Worm (Caenorhabditis elegans) whole organism, L1 larva: ENCODE results near the gene hil-2.
A peak's percentile ranks its signal among the peaks of the same experiment; 100 is the strongest.
"Not testable (repeated sequence)": the region's sequence is repeated elsewhere in the genome, so short reads cannot be mapped to it uniquely, and the experiment has no call there.

Source experiments
- C04F5.9 ChIP-seq: sonication (generic microtip); optimal IDR thresholded peaks from 2 replicates; lab custom pipeline; 2016; ENCODE audit warnings: missing genetic modification characterization, missing compliant biosample characterization
- C34B4.2 ChIP-seq: sonication (generic microtip); optimal IDR thresholded peaks from 2 replicates; lab custom pipeline; 2017; ENCODE audit warnings: mild to moderate bottlenecking, missing genetic modification characterization, missing compliant biosample characterization
- ama-1 ChIP-seq: fragments of 150-350 bp; optimal IDR thresholded peaks from 2 replicates; lab custom pipeline; 2014
- blmp-1 ChIP-seq: fragments of 150-350 bp; optimal IDR thresholded peaks from 2 replicates; lab custom pipeline; 2014; ENCODE audit warnings: missing biosample characterization, missing genetic modification characterization
- ceh-63 ChIP-seq: fragments of 200-800 bp; sonication (Bioruptor generic); optimal IDR thresholded peaks from 2 replicates; lab custom pipeline; 2018; ENCODE audit warnings: mild to moderate bottlenecking, missing genetic modification characterization, missing compliant biosample characterization
- ceh-8 ChIP-seq: fragments of 200-800 bp; sonication (Bioruptor generic); optimal IDR thresholded peaks from 2 replicates; lab custom pipeline; 2018; ENCODE audit warnings: mild to moderate bottlenecking, missing genetic modification characterization, moderate library complexity, missing compliant biosample characterization
- ces-1 ChIP-seq: fragments of 150-350 bp; optimal IDR thresholded peaks from 2 replicates; lab custom pipeline; 2014; ENCODE audit warnings: missing biosample characterization, missing genetic modification reagents, missing genetic modification characterization
- dpl-1 ChIP-seq, 3 experiments: fragments of 150-350 bp in 2 of 3; sonication (generic microtip) in 1 of 3; optimal IDR thresholded peaks; 2 replicates each; lab custom pipeline; 2014 to 2017; ENCODE audit warnings: missing biosample characterization in 3 of 3, missing genetic modification characterization in 3 of 3, missing genetic modification reagents in 3 of 3
- efl-1 ChIP-seq, 4 experiments: fragments of 150-350 bp; optimal IDR thresholded peaks in 3 of 4; peaks in 1 of 4; 1 replicate in 1 of 4; 2 replicates in 3 of 4; lab custom pipeline; 2014; ENCODE audit warnings: missing biosample characterization in 2 of 4, missing genetic modification characterization in 2 of 4, missing genetic modification reagents in 2 of 4
- efl-3 ChIP-seq: fragments of 200-800 bp; sonication (Bioruptor generic); optimal IDR thresholded peaks from 2 replicates; lab custom pipeline; 2018; ENCODE audit warnings: mild to moderate bottlenecking, missing genetic modification characterization, missing compliant biosample characterization
- egl-13 ChIP-seq: sonication (generic microtip); optimal IDR thresholded peaks from 2 replicates; lab custom pipeline; 2016; ENCODE audit warnings: missing genotype, missing genetic modification reagents, missing genetic modification characterization, missing compliant biosample characterization
- elt-2 ChIP-seq: sonication (generic microtip); optimal IDR thresholded peaks from 2 replicates; lab custom pipeline; 2016; ENCODE audit warnings: missing genetic modification characterization, mild to moderate bottlenecking, inconsistent platforms, missing compliant biosample characterization, missing genetic modification reagents
- fkh-8 ChIP-seq: sonication (generic microtip); optimal IDR thresholded peaks from 2 replicates; lab custom pipeline; 2016; ENCODE audit warnings: mild to moderate bottlenecking, missing genetic modification characterization, missing compliant biosample characterization
- fos-1 ChIP-seq: fragments of 150-350 bp; optimal IDR thresholded peaks from 2 replicates; lab custom pipeline; 2014; ENCODE audit warnings: missing biosample characterization, missing genetic modification characterization
- grh-1 ChIP-seq: fragments of 200-800 bp; sonication (Bioruptor generic); IDR thresholded peaks from 2 replicates; pipeline ENCODE4 v1.3.6; 2022; ENCODE audit warnings: missing genetic modification reagents, missing genetic modification characterization, missing compliant biosample characterization
- hpl-2 ChIP-seq: fragments of 150-350 bp; optimal IDR thresholded peaks from 2 replicates; lab custom pipeline; 2014; ENCODE audit warnings: missing biosample characterization, missing genetic modification reagents, missing genetic modification characterization
- jun-1 ChIP-seq: fragments of 150-350 bp; optimal IDR thresholded peaks from 2 replicates; lab custom pipeline; 2014; ENCODE audit warnings: missing biosample characterization, missing genetic modification reagents, missing genetic modification characterization
- lin-39 ChIP-seq: fragments of 150-350 bp; optimal IDR thresholded peaks from 2 replicates; lab custom pipeline; 2014; ENCODE audit warnings: missing biosample characterization, missing genetic modification reagents, missing genetic modification characterization
- lir-3 ChIP-seq: sonication (generic microtip); optimal IDR thresholded peaks from 2 replicates; lab custom pipeline; 2016; ENCODE audit warnings: mild to moderate bottlenecking, missing genetic modification characterization, moderate library complexity, missing compliant biosample characterization; ENCODE audit not compliant: poor library complexity
- mab-9 ChIP-seq: fragments of 200-800 bp; sonication (Bioruptor generic); IDR thresholded peaks from 2 replicates; pipeline ENCODE4 v1.3.6; 2022; ENCODE audit warnings: missing genetic modification reagents, missing genetic modification characterization, missing compliant biosample characterization
- mep-1 ChIP-seq: fragments of 150-350 bp; optimal IDR thresholded peaks from 2 replicates; lab custom pipeline; 2014; ENCODE audit warnings: missing biosample characterization, missing genetic modification characterization
- nhr-11 ChIP-seq: fragments of 150-350 bp; optimal IDR thresholded peaks from 2 replicates; lab custom pipeline; 2014; ENCODE audit warnings: missing biosample characterization, missing genetic modification characterization
- nhr-28 ChIP-seq: fragments of 150-350 bp; optimal IDR thresholded peaks from 2 replicates; lab custom pipeline; 2014; ENCODE audit warnings: missing biosample characterization, missing genetic modification characterization
- nhr-76 ChIP-seq: sonication (generic microtip); optimal IDR thresholded peaks from 2 replicates; lab custom pipeline; 2017; ENCODE audit warnings: missing biosample characterization, missing genetic modification characterization
- nhr-84 ChIP-seq: sonication (generic microtip); optimal IDR thresholded peaks from 2 replicates; lab custom pipeline; 2017; ENCODE audit warnings: missing biosample characterization, missing genetic modification characterization
- nhr-85 ChIP-seq: sonication (generic microtip); peaks from one replicate; lab custom pipeline; 2016; ENCODE audit warnings: missing genetic modification characterization, inconsistent platforms, missing compliant biosample characterization
- skn-1 ChIP-seq: fragments of 150-350 bp; optimal IDR thresholded peaks from 2 replicates; lab custom pipeline; 2014; ENCODE audit warnings: missing biosample characterization, missing genetic modification characterization
- snu-23 ChIP-seq: sonication (generic microtip); optimal IDR thresholded peaks from 2 replicates; lab custom pipeline; 2016; ENCODE audit warnings: missing genetic modification characterization, missing compliant biosample characterization
- sox-4 ChIP-seq: sonication (generic microtip); optimal IDR thresholded peaks from 2 replicates; lab custom pipeline; 2016; ENCODE audit warnings: missing genetic modification characterization, missing compliant biosample characterization
- sptf-1 ChIP-seq: fragments of 150-350 bp; optimal IDR thresholded peaks from 2 replicates; lab custom pipeline; 2014; ENCODE audit warnings: missing biosample characterization, missing genetic modification characterization
- swsn-7 ChIP-seq: sonication (generic microtip); optimal IDR thresholded peaks from 2 replicates; lab custom pipeline; 2016; ENCODE audit warnings: missing genetic modification characterization, missing compliant biosample characterization
- xbp-1 ChIP-seq: sonication (generic microtip); optimal IDR thresholded peaks from 2 replicates; lab custom pipeline; 2016; ENCODE audit warnings: missing genetic modification characterization, missing compliant biosample characterization
- zip-4 ChIP-seq: fragments of 200-800 bp; sonication (Bioruptor generic); optimal IDR thresholded peaks from 2 replicates; lab custom pipeline; 2018; ENCODE audit warnings: mild to moderate bottlenecking, missing genetic modification characterization, moderate library complexity, missing compliant biosample characterization
- ztf-11 ChIP-seq, 2 experiments: sonication (generic microtip); optimal IDR thresholded peaks; 2 replicates each; lab custom pipeline; 2016 to 2017; ENCODE audit warnings: missing genetic modification characterization in 2 of 2, missing biosample characterization in 1 of 2, missing compliant biosample characterization in 1 of 2

Gene hil-2

ce11 chrIV:6253000-6253399 is 41.0 kb upstream of the hil-2 start, which contains the start of gene T13A10.2:
T13A10.2 (plus strand) TSS chrIV:6253300.
- TF ChIP-seq xbp-1 (tag; lab: Kevin White, UChicago); nhr-76 (tag; lab: Kevin White, UChicago); ces-1: not testable (repeated sequence)

- TF ChIP-seq C34B4.2 (tag; lab: Kevin White, UChicago) (no peak), elt-2 (tag; lab: Kevin White, UChicago) (no peak), blmp-1 (no peak), efl-3 (GFP tag; lab: Kevin White, UChicago) (no peak), grh-1 (GFP tag; lab: Robert Waterston, UW) (no peak), lir-3 (no peak), C04F5.9 (no peak), sox-4 (tag; lab: Kevin White, UChicago) (no peak), mab-9 (GFP tag; lab: Robert Waterston, UW) (no peak), skn-1 (tag; lab: Kevin White, UChicago) (no peak), ceh-63 (no peak), dpl-1 (GFP tag; optimal IDR thresholded peaks at IDR 0.05; lab: Kevin White, UChicago) (no peak)
Measured at ce11 chrIV:6254635-6255034, 39.4 kb upstream of the hil-2 start, which contains the start of gene T13A10.64. T13A10.64 (plus strand) TSS chrIV:6254935.

ce11 chrIV:6258967-6259366 is 35.1 kb upstream of the hil-2 start:
- TF ChIP-seq nhr-11 (tag; lab: Kevin White, UChicago) (no peak), jun-1 (tag; lab: Kevin White, UChicago) (no peak), fos-1 (tag; lab: Kevin White, UChicago) (no peak), swsn-7 (tag; lab: Kevin White, UChicago) (no peak), fkh-8 (tag; lab: Kevin White, UChicago) (no peak), ceh-8 (GFP tag; lab: Kevin White, UChicago) (no peak), lin-39 (tag; lab: Kevin White, UChicago) (no peak)
- TF ChIP-seq, all 84 proteins: peak for 0

ce11 chrIV:6259732-6260131 is 34.3 kb upstream of the hil-2 start, which contains the start of gene nlp-16:
nlp-16 (minus strand) TSS chrIV:6259832.
- TF ChIP-seq snu-23 (GFP tag; lab: Kevin White, UChicago) (no peak), lir-3 (no peak), nhr-84 (no peak), mep-1 (tag; lab: Kevin White, UChicago) (no peak), ztf-11 (tag; optimal IDR thresholded peaks at IDR 0.05; lab: Kevin White, UChicago) (no peak), nhr-28 (tag; lab: Kevin White, UChicago) (no peak), ces-1 (no peak), mab-9 (GFP tag; lab: Robert Waterston, UW) (no peak), jun-1 (tag; lab: Kevin White, UChicago) (no peak), hpl-2 (GFP tag; lab: Kevin White, UChicago) (no peak), sptf-1 (no peak), ama-1 (lab: Kevin White, UChicago) (no peak), nhr-85 (tag; lab: Kevin White, UChicago) (no peak), zip-4 (GFP tag; lab: Kevin White, UChicago) (no peak)

- TF ChIP-seq egl-13 (tag; lab: Kevin White, UChicago) (no peak), efl-1 (optimal IDR thresholded peaks at IDR 0.05; lab: Kevin White, UChicago) (no peak), efl-1 (GFP tag; optimal IDR thresholded peaks at IDR 0.05 in 1 of 2; lab: Kevin White, UChicago) (peak in 1 of 2 experiments; percentile 2)
- TF ChIP-seq, all 84 proteins: peak for 1
Measured at ce11 chrIV:6263244-6263643, 30.8 kb upstream of the hil-2 start, which contains the start of gene srv-28. srv-28 (minus strand) TSS chrIV:6263344.
